Fruit fly (Drosophila melanogaster) whole organism, embryonic: ENCODE measurements around the gene mia.

Experiments
- Bdp1 ChIP-seq: fragments of 200-800 bp; sonication (Bioruptor generic); optimal IDR thresholded peaks from 3 replicates; lab custom pipeline; 2016; ENCODE audit warnings: missing biosample characterization, missing genetic modification characterization
- CG10209 ChIP-seq: fragments of 200-800 bp; sonication (Bioruptor generic); optimal IDR thresholded peaks from 3 replicates; lab custom pipeline; 2017; ENCODE audit warnings: missing biosample characterization, mild to moderate bottlenecking, missing genetic modification characterization, missing genetic modification reagents
- CG10959 ChIP-seq: fragments of 200-800 bp; sonication (Bioruptor generic); IDR thresholded peaks from 2 replicates; pipeline ENCODE4 v1.3.6; 2022; ENCODE audit warnings: missing biosample characterization, missing genetic modification characterization
- CG11247 ChIP-seq: fragments of 200-800 bp; sonication (Bioruptor generic); IDR thresholded peaks from 2 replicates; pipeline ENCODE4 v1.3.6; 2022; ENCODE audit warnings: missing biosample characterization, missing genetic modification characterization
- CG1233 ChIP-seq: fragments of 200-800 bp; sonication (Bioruptor generic); optimal IDR thresholded peaks from 4 replicates; lab custom pipeline; 2018; ENCODE audit warnings: missing biosample characterization, mild to moderate bottlenecking, missing genetic modification characterization
- CG13424 ChIP-seq: fragments of 200-800 bp; sonication (Bioruptor generic); optimal IDR thresholded peaks from 2 replicates; lab custom pipeline; 2019; ENCODE audit warnings: missing biosample characterization, mild to moderate bottlenecking, missing genetic modification characterization, moderate library complexity
- CG14710 ChIP-seq: fragments of 200-800 bp; sonication (Bioruptor generic); optimal IDR thresholded peaks from 3 replicates; lab custom pipeline; 2019; ENCODE audit warnings: missing biosample characterization, mild to moderate bottlenecking, missing genetic modification characterization, moderate library complexity
- CG15514 ChIP-seq: fragments of 200-800 bp; sonication (Bioruptor generic); optimal IDR thresholded peaks from 3 replicates; lab custom pipeline; 2017; ENCODE audit warnings: missing biosample characterization, missing genetic modification characterization, mild to moderate bottlenecking, moderate library complexity, missing genetic modification reagents
- CG1603 ChIP-seq: fragments of 200-800 bp; sonication (Bioruptor generic); optimal IDR thresholded peaks from 2 replicates; lab custom pipeline; 2019; ENCODE audit warnings: missing biosample characterization, mild to moderate bottlenecking, missing genetic modification characterization, moderate library complexity
- CG16813 ChIP-seq: fragments of 200-800 bp; sonication (Bioruptor generic); IDR thresholded peaks from 3 replicates; pipeline ENCODE4 v1.3.6; 2022; ENCODE audit warnings: missing biosample characterization, missing genetic modification characterization; ENCODE audit not compliant: partially characterized antibody
- CG17328 ChIP-seq: fragments of 200-800 bp; sonication (Bioruptor generic); IDR thresholded peaks from 2 replicates; pipeline ENCODE4 v1.3.6; 2022; ENCODE audit warnings: missing biosample characterization, missing genetic modification characterization
- CG32767 ChIP-seq: fragments of 200-800 bp; sonication (Bioruptor generic); IDR thresholded peaks from 2 replicates; pipeline ENCODE4 v1.3.6; 2022; ENCODE audit warnings: missing biosample characterization, missing genetic modification characterization
- CG3995 ChIP-seq: fragments of 200-800 bp; sonication (Bioruptor generic); optimal IDR thresholded peaks from 3 replicates; lab custom pipeline; 2016; ENCODE audit warnings: missing biosample characterization, missing genetic modification characterization
- CG5180 ChIP-seq: fragments of 200-800 bp; sonication (Bioruptor generic); optimal IDR thresholded peaks from 3 replicates; lab custom pipeline; 2017; ENCODE audit warnings: missing biosample characterization, missing genetic modification characterization, mild to moderate bottlenecking, moderate library complexity, missing genetic modification reagents
- CG6791 ChIP-seq: fragments of 200-800 bp; sonication (Bioruptor generic); IDR thresholded peaks from 3 replicates; pipeline ENCODE4 v1.3.6; 2022; ENCODE audit warnings: missing biosample characterization, missing genetic modification characterization; ENCODE audit not compliant: partially characterized antibody
- CG6813 ChIP-seq: fragments of 200-800 bp; sonication (Bioruptor generic); optimal IDR thresholded peaks from 2 replicates; lab custom pipeline; 2017; ENCODE audit warnings: missing biosample characterization, missing genetic modification characterization, mild to moderate bottlenecking, moderate library complexity, missing genetic modification reagents
- CG7987 ChIP-seq: fragments of 200-800 bp; sonication (Bioruptor generic); optimal IDR thresholded peaks from 2 replicates; lab custom pipeline; 2018; ENCODE audit warnings: missing biosample characterization, mild to moderate bottlenecking, missing genetic modification characterization, moderate library complexity
- CG8765 ChIP-seq: fragments of 200-800 bp; sonication (Bioruptor generic); IDR thresholded peaks from 2 replicates; pipeline ENCODE4 v1.3.6; 2022; ENCODE audit warnings: missing biosample characterization, missing genetic modification characterization
- CTCF ChIP-seq: fragments of 200-800 bp; sonication (Bioruptor generic); optimal IDR thresholded peaks from 2 replicates; lab custom pipeline; 2017; ENCODE audit warnings: missing biosample characterization, mild to moderate bottlenecking, missing genetic modification characterization, moderate library complexity
- D ChIP-seq, 2 experiments: fragments of 200-800 bp in 1 of 2; fragments of >200 bp in 1 of 2; sonication (Bioruptor generic) in 1 of 2; optimal IDR thresholded peaks; 2 replicates in 1 of 2; 3 replicates in 1 of 2; lab custom pipeline; 2017; ENCODE audit warnings: mild to moderate bottlenecking in 1 of 2, missing biosample characterization in 1 of 2, missing genetic modification characterization in 1 of 2, missing genetic modification reagents in 1 of 2
- Dll ChIP-seq: fragments of 200-800 bp; sonication (Bioruptor generic); IDR thresholded peaks from 4 replicates; pipeline ENCODE4 v1.3.6; 2022; ENCODE audit warnings: missing biosample characterization, missing genetic modification characterization; ENCODE audit not compliant: partially characterized antibody
- Hand ChIP-seq: fragments of 200-800 bp; sonication (Bioruptor generic); optimal IDR thresholded peaks from 2 replicates; lab custom pipeline; 2017; ENCODE audit warnings: mild to moderate bottlenecking, missing biosample characterization, missing genetic modification reagents, missing genetic modification characterization
- Hmr ChIP-seq: fragments of 200-800 bp; sonication (Bioruptor generic); optimal IDR thresholded peaks from 3 replicates; lab custom pipeline; 2017; ENCODE audit warnings: mild to moderate bottlenecking, missing biosample characterization, missing genetic modification reagents, missing genetic modification characterization
- Lpt ChIP-seq: fragments of >200 bp; optimal IDR thresholded peaks from 2 replicates; lab custom pipeline; 2018; ENCODE audit warnings: missing biosample characterization, missing genetic modification characterization
- MESR4 ChIP-seq: fragments of 200-800 bp; sonication (Bioruptor generic); optimal IDR thresholded peaks from 2 replicates; lab custom pipeline; 2018; ENCODE audit warnings: missing biosample characterization, mild to moderate bottlenecking, missing genetic modification characterization, moderate library complexity
- Ptx1 ChIP-seq: fragments of 200-800 bp; sonication (Bioruptor generic); IDR thresholded peaks from 2 replicates; pipeline ENCODE4 v1.3.6; 2022; ENCODE audit warnings: missing biosample characterization, missing genetic modification characterization
- Sry-δ ChIP-seq: fragments of 200-800 bp; sonication (Bioruptor generic); optimal IDR thresholded peaks from 2 replicates; lab custom pipeline; 2016; ENCODE audit warnings: missing biosample characterization, missing genetic modification characterization
- YL-1 ChIP-seq: fragments of 200-800 bp; sonication (Bioruptor generic); optimal IDR thresholded peaks from 3 replicates; lab custom pipeline; 2017; ENCODE audit warnings: missing biosample characterization, mild to moderate bottlenecking, missing genetic modification characterization
- ap ChIP-seq: fragments of 200-800 bp; sonication (Bioruptor generic); IDR thresholded peaks from 2 replicates; pipeline ENCODE4 v1.3.6; 2022; ENCODE audit warnings: missing biosample characterization, missing genetic modification characterization
- ash1 ChIP-seq: fragments of 200-800 bp; sonication (Bioruptor generic); optimal IDR thresholded peaks from 2 replicates; lab custom pipeline; 2018; ENCODE audit warnings: missing biosample characterization, mild to moderate bottlenecking, missing genetic modification characterization
- cato ChIP-seq: fragments of 200-800 bp; sonication (Bioruptor generic); optimal IDR thresholded peaks from 2 replicates; lab custom pipeline; 2016; ENCODE audit warnings: missing biosample characterization, missing genetic modification characterization, borderline replicate concordance
- cg ChIP-seq: fragments of 200-800 bp; sonication (Bioruptor generic); optimal IDR thresholded peaks from 3 replicates; lab custom pipeline; 2019; ENCODE audit warnings: missing biosample characterization, mild to moderate bottlenecking, missing genetic modification characterization, moderate library complexity
- ci ChIP-seq: fragments of 200-800 bp; sonication (Bioruptor generic); IDR thresholded peaks from 3 replicates; pipeline ENCODE4 v1.3.6; 2022; ENCODE audit warnings: missing biosample characterization, missing genetic modification characterization
- croc ChIP-seq: fragments of 200-800 bp; sonication (Bioruptor generic); conservative IDR thresholded peaks from 3 replicates; pipeline ENCODE4 v1.3.6; 2022; ENCODE audit warnings: missing biosample characterization, missing genetic modification characterization
- disco-r ChIP-seq: fragments of 200-800 bp; sonication (Bioruptor generic); optimal IDR thresholded peaks from 2 replicates; lab custom pipeline; 2016; ENCODE audit warnings: missing biosample characterization, missing genetic modification characterization
- ems ChIP-seq: fragments of 200-800 bp; sonication (Bioruptor generic); optimal IDR thresholded peaks from 3 replicates; lab custom pipeline; 2016; ENCODE audit warnings: missing biosample characterization, missing genetic modification characterization
- exex ChIP-seq: fragments of 200-800 bp; sonication (Bioruptor generic); optimal IDR thresholded peaks from 4 replicates; lab custom pipeline; 2018; ENCODE audit warnings: missing biosample characterization, mild to moderate bottlenecking, missing genetic modification characterization, moderate library complexity
- fd3F ChIP-seq: fragments of 200-800 bp; sonication (Bioruptor generic); optimal IDR thresholded peaks from 2 replicates; lab custom pipeline; 2018; ENCODE audit warnings: missing biosample characterization, mild to moderate bottlenecking, missing genetic modification characterization, moderate library complexity
- gce ChIP-seq: fragments of 200-800 bp; sonication (Bioruptor generic); IDR thresholded peaks from 3 replicates; pipeline ENCODE4 v1.3.6; 2022; ENCODE audit warnings: missing biosample characterization, missing genetic modification characterization
- jigr1 ChIP-seq: fragments of 200-800 bp; sonication (Bioruptor generic); IDR thresholded peaks from 3 replicates; pipeline ENCODE4 v1.3.6; 2022; ENCODE audit warnings: missing biosample characterization, missing genetic modification characterization
- mirr ChIP-seq: fragments of 200-800 bp; sonication (Bioruptor generic); optimal IDR thresholded peaks from 3 replicates; lab custom pipeline; 2018; ENCODE audit warnings: missing biosample characterization, mild to moderate bottlenecking, missing genetic modification characterization
- phol ChIP-seq: fragments of 200-800 bp; sonication (Bioruptor generic); optimal IDR thresholded peaks from 3 replicates; lab custom pipeline; 2018; ENCODE audit warnings: missing biosample characterization, mild to moderate bottlenecking, missing genetic modification characterization, moderate library complexity
- pnt ChIP-seq: fragments of 200-800 bp; sonication (Bioruptor generic); optimal IDR thresholded peaks from 3 replicates; lab custom pipeline; 2016; ENCODE audit warnings: missing biosample characterization, missing genetic modification characterization
- repo ChIP-seq: fragments of 200-800 bp; sonication (Bioruptor generic); optimal IDR thresholded peaks from 2 replicates; lab custom pipeline; 2016; ENCODE audit warnings: missing biosample characterization, missing genetic modification characterization
- row ChIP-seq: fragments of 200-800 bp; sonication (Bioruptor generic); IDR thresholded peaks from 3 replicates; pipeline ENCODE4 v1.3.6; 2022; ENCODE audit warnings: missing biosample characterization, missing genetic modification characterization
- sens-2 ChIP-seq: fragments of 200-800 bp; sonication (Bioruptor generic); IDR thresholded peaks from 2 replicates; pipeline ENCODE4 v1.3.6; 2022; ENCODE audit warnings: missing biosample characterization, missing genetic modification characterization
- shn ChIP-seq: fragments of 200-800 bp; sonication (Bioruptor generic); optimal IDR thresholded peaks from 3 replicates; lab custom pipeline; 2016; ENCODE audit warnings: missing biosample characterization, missing genetic modification characterization
- stwl ChIP-seq: fragments of 200-800 bp; sonication (Bioruptor generic); optimal IDR thresholded peaks from 3 replicates; lab custom pipeline; 2018; ENCODE audit warnings: missing biosample characterization, mild to moderate bottlenecking, missing genetic modification characterization, moderate library complexity
- yki ChIP-seq: fragments of >200 bp; optimal IDR thresholded peaks from 3 replicates; lab custom pipeline; 2018
- zf30C ChIP-seq: fragments of 200-800 bp; sonication (Bioruptor generic); optimal IDR thresholded peaks from 3 replicates; lab custom pipeline; 2018; ENCODE audit warnings: missing biosample characterization, mild to moderate bottlenecking, missing genetic modification characterization

The mia gene

dm6 chr3R:5547464-5547943 is 3.5 kb downstream of the mia start, which contains the start of gene CG2519 (continued):
- TF ChIP-seq Dll (GFP tag; lab: Robert Waterston, UW) (peak; percentile 89), CG8765 (GFP tag; lab: Robert Waterston, UW) (peak; percentile 25; the same call in 1 of the 2 replicates), CTCF (no peak), CG3995 (GFP tag; lab: Kevin White, UChicago) (peak; percentile 71), CG6813 (no peak), mirr (GFP tag; lab: Kevin White, UChicago) (no peak), ems (GFP tag; lab: Kevin White, UChicago) (peak; percentile 72), croc (GFP tag; lab: Robert Waterston, UW) (no peak), CG11247 (peak; percentile 64), Ptx1 (GFP tag; lab: Robert Waterston, UW) (peak; percentile 52; the same call in 1 of the 2 replicates), ap (GFP tag; lab: Robert Waterston, UW) (no peak), YL-1 (peak; percentile 93), phol (tag; lab: Kevin White, UChicago) (peak; percentile 65), repo (GFP tag; lab: Kevin White, UChicago) (no peak), Bdp1 (GFP tag; lab: Kevin White, UChicago) (peak; percentile 39), yki (lab: Kevin White, UChicago) (no peak), row (GFP tag; lab: Robert Waterston, UW) (peak; percentile 86), shn (GFP tag; lab: Kevin White, UChicago) (peak; percentile 65), CG15514 (peak; percentile 86), CG32767 (GFP tag; lab: Robert Waterston, UW) (0 out of 2 replicates have a peak, but pooled peaks have one; percentile 14), D (optimal IDR thresholded peaks at IDR 0.05; lab: Kevin White, UChicago) (peak; percentile 81), D (GFP tag; optimal IDR thresholded peaks at IDR 0.05; lab: Kevin White, UChicago) (no peak), CG1603 (tag; lab: Kevin White, UChicago) (no peak), zf30C (GFP tag; lab: Kevin White, UChicago) (no peak), disco-r (GFP tag; lab: Kevin White, UChicago) (no peak), CG17328 (peak; percentile 55), sens-2 (GFP tag; lab: Robert Waterston, UW) (no peak), Hmr (GFP tag; lab: Kevin White, UChicago) (no peak), CG10209 (peak; percentile 15), CG16813 (GFP tag; lab: Robert Waterston, UW) (peak; percentile 95), CG14710 (tag; lab: Kevin White, UChicago) (peak; percentile 82), CG7987 (GFP tag; lab: Kevin White, UChicago) (peak; percentile 82), CG6791 (peak; percentile 97), ci (GFP tag; lab: Robert Waterston, UW) (peak; percentile 66), cato (GFP tag; lab: Kevin White, UChicago) (no peak), pnt (GFP tag; lab: Kevin White, UChicago) (peak; percentile 19), cg (GFP tag; lab: Kevin White, UChicago) (peak; percentile 98), jigr1 (peak; percentile 52; the same call in 1 of the 3 replicates), stwl (tag; lab: Kevin White, UChicago) (no peak), gce (GFP tag; lab: Robert Waterston, UW) (no peak), Sry-δ (GFP tag; lab: Kevin White, UChicago) (peak; percentile 97), ash1 (GFP tag; lab: Kevin White, UChicago) (no peak), fd3F (GFP tag; lab: Kevin White, UChicago) (no peak), Hand (GFP tag; lab: Kevin White, UChicago) (no peak), CG1233 (GFP tag; lab: Kevin White, UChicago) (no peak), Lpt (GFP tag; lab: Kevin White, UChicago) (no peak), exex (tag; lab: Kevin White, UChicago) (no peak), CG13424 (peak; percentile 61), MESR4 (GFP tag; lab: Kevin White, UChicago) (peak; percentile 100), CG5180 (GFP tag; lab: Kevin White, UChicago) (no peak), CG10959 (GFP tag; lab: Robert Waterston, UW) (peak; percentile 34; the same call in 1 of the 2 replicates)
